Fruit fly (Drosophila melanogaster): Measurements from ENCODE around the gene msl-2.

- no peak for TF ChIP-seq tj (GFP tag; optimal IDR thresholded peaks at IDR 0.05)
- no peak for TF ChIP-seq cic (GFP tag; optimal IDR thresholded peaks at IDR 0.05)
- TF ChIP-seq kay (GFP tag; ENCODE audit: borderline replicate concordance) = no peak
- no peak for TF ChIP-seq pad (GFP tag; optimal IDR thresholded peaks at IDR 0.05)
Measured at dm6 chr2L:3482037-3482436, 16.1 kb upstream of the msl-2 start.

Measured in whole organism, adult.